Fruit fly (Drosophila melanogaster): ENCODE measurements around the gene nan.

- TF ChIP-seq usp (GFP tag; optimal IDR thresholded peaks at IDR 0.05) (no peak), CG8478 (optimal IDR thresholded peaks at IDR 0.05) (no peak)
These were observed 6.3 kb upstream of the nan start for dm6 chr3L:14195714-14196113.

All from whole organism.